Worm (Caenorhabditis elegans): ENCODE data around the gene Y53F4B.7.

DNA sequence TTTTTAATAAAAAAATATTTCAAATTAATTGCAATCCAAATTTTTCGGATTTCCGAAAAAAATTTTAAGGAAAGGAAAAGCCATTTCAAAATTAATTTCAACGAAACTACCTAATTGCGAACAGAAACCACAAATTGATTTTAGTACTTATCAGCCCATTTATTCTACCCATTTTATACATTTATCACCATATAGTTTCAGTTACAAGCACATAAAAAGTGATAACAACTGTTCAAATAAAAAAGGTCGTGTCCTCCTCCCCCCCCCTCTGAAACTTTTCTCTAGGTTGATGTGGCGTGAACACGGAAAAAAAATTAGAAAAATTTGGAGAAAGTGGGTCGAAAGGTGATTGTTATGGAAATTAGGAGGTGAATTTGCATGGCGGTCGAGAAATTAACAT, 27.8 kb upstream of the Y53F4B.7 start:
- TF ChIP-seq nhr-77 (tag; optimal IDR thresholded peaks at IDR 0.05) = no peak
- no peak for TF ChIP-seq nhr-12 (tag; optimal IDR thresholded peaks at IDR 0.05)
- no peak for TF ChIP-seq unc-62 (GFP tag; optimal IDR thresholded peaks at IDR 0.05)
- no peak for TF ChIP-seq lin-13 (GFP tag; optimal IDR thresholded peaks at IDR 0.05)
- no peak for TF ChIP-seq nhr-237 (tag; optimal IDR thresholded peaks at IDR 0.05)
- TF ChIP-seq snpc-4 (tag; optimal IDR thresholded peaks at IDR 0.05) = no peak
- TF ChIP-seq ama-1 (optimal IDR thresholded peaks at IDR 0.05) = no peak
- no peak for TF ChIP-seq sma-9 (GFP tag; optimal IDR thresholded peaks at IDR 0.05)
- TF ChIP-seq sma-9 (tag; optimal IDR thresholded peaks at IDR 0.05) = no peak
- no peak for TF ChIP-seq unc-55 (GFP tag; optimal IDR thresholded peaks at IDR 0.05)
